Worm (Caenorhabditis elegans): ENCODE results near the gene mif-4.

Gene mif-4

ce11 chrIV:6323654-6324224 is 12.1 kb downstream of the mif-4 start, which contains the start of gene sqd-1 (continued):
- TF ChIP-seq pax-3 (tag; optimal IDR thresholded peaks at IDR 0.05) (peak; percentile 95), C34B4.2 (tag; optimal IDR thresholded peaks at IDR 0.05) (peak; percentile 85), vab-15 (tag; optimal IDR thresholded peaks at IDR 0.05) (peak; percentile 93), ceh-90 (tag; optimal IDR thresholded peaks at IDR 0.05) (peak; percentile 70), ztf-4 (tag; optimal IDR thresholded peaks at IDR 0.05) (peak; percentile 95), unc-30 (tag; optimal IDR thresholded peaks at IDR 0.05) (no peak), isw-1 (GFP tag; IDR thresholded peaks at IDR 0.05) (peak; percentile 98), sup-37 (GFP tag; optimal IDR thresholded peaks at IDR 0.05) (peak; percentile 95), nhr-84 (tag; optimal IDR thresholded peaks at IDR 0.05) (no peak), nhr-28 (tag; optimal IDR thresholded peaks at IDR 0.05) (no peak), ztf-11 (tag; optimal IDR thresholded peaks at IDR 0.05) (peak in 1 of 2 experiments; percentile 97), C16A3.4 (tag; optimal IDR thresholded peaks at IDR 0.05) (peak; percentile 96), xbp-1 (tag; optimal IDR thresholded peaks at IDR 0.05) (peak; percentile 97), lin-15B (tag; optimal IDR thresholded peaks at IDR 0.05) (peak; percentile 95), sox-4 (tag; optimal IDR thresholded peaks at IDR 0.05) (peak; percentile 92), blmp-1 (tag; optimal IDR thresholded peaks at IDR 0.05) (peak; percentile 77), unc-130 (tag; optimal IDR thresholded peaks at IDR 0.05) (peak; percentile 98), efl-1 (optimal IDR thresholded peaks at IDR 0.05) (peak; percentile 94 to 95), efl-1 (GFP tag; optimal IDR thresholded peaks at IDR 0.05 in 1 of 2) (peak; percentile 87 to 99), lir-3 (tag; optimal IDR thresholded peaks at IDR 0.05; ENCODE audit: poor library complexity) (peak; percentile 93), hpl-2 (GFP tag; optimal IDR thresholded peaks at IDR 0.05) (peak; percentile 60), nhr-237 (tag; optimal IDR thresholded peaks at IDR 0.05) (peak; percentile 81), mep-1 (tag; optimal IDR thresholded peaks at IDR 0.05) (peak; percentile 95), irx-1 (tag; optimal IDR thresholded peaks at IDR 0.05) (peak; percentile 95), pag-3 (tag; optimal IDR thresholded peaks at IDR 0.05; ENCODE audit: borderline replicate concordance, insufficient read depth) (no peak), nhr-11 (tag; optimal IDR thresholded peaks at IDR 0.05) (peak; percentile 74), nhr-77 (tag; optimal IDR thresholded peaks at IDR 0.05) (peak; percentile 89), mdl-1 (tag; optimal IDR thresholded peaks at IDR 0.05) (peak in 1 of 2 experiments; percentile 92), hlh-17 (GFP tag; optimal IDR thresholded peaks at IDR 0.05; ENCODE audit: borderline replicate concordance) (no peak), sptf-1 (tag; optimal IDR thresholded peaks at IDR 0.05) (no peak), ets-5 (GFP tag; IDR thresholded peaks at IDR 0.05) (0 out of 2 replicates have a peak, but pooled peaks have one; percentile 13), snpc-4 (tag; optimal IDR thresholded peaks at IDR 0.05) (peak; percentile 82), elt-3 (tag; optimal IDR thresholded peaks at IDR 0.05) (peak in 5 of 6 experiments; percentile 74 to 94 (median 86)), elt-2 (tag; optimal IDR thresholded peaks at IDR 0.05) (peak; percentile 88), mab-9 (GFP tag; IDR thresholded peaks at IDR 0.05) (peak; percentile 96), nhr-71 (tag; optimal IDR thresholded peaks at IDR 0.05) (peak; percentile 99), jun-1 (tag; optimal IDR thresholded peaks at IDR 0.05) (peak; percentile 96), alr-1 (tag; optimal IDR thresholded peaks at IDR 0.05; ENCODE audit: borderline replicate concordance) (no peak), fkh-10 (GFP tag; optimal IDR thresholded peaks at IDR 0.05) (peak; percentile 80), nhr-19 (GFP tag; conservative IDR thresholded peaks at IDR 0.05) (peak; percentile 98), lin-13 (GFP tag; optimal IDR thresholded peaks at IDR 0.05) (peak; percentile 95), nhr-90 (tag; optimal IDR thresholded peaks at IDR 0.05; ENCODE audit: poor library complexity) (peak; percentile 98), grh-1 (GFP tag; IDR thresholded peaks at IDR 0.05) (peak; percentile 97), lin-39 (tag; optimal IDR thresholded peaks at IDR 0.05) (peak; percentile 92), aha-1 (tag; optimal IDR thresholded peaks at IDR 0.05) (peak; percentile 84), Y116A8C.19 (tag; optimal IDR thresholded peaks at IDR 0.05; ENCODE audit: borderline replicate concordance) (peak; percentile 8), ceh-88 (GFP tag; IDR thresholded peaks at IDR 0.05) (peak; percentile 93), C04F5.9 (tag; optimal IDR thresholded peaks at IDR 0.05) (peak; percentile 92), egl-13 (tag; optimal IDR thresholded peaks at IDR 0.05) (peak; percentile 96), fos-1 (tag; optimal IDR thresholded peaks at IDR 0.05) (peak; percentile 73), ceh-82 (tag; optimal IDR thresholded peaks at IDR 0.05) (peak; percentile 97 to 98 (median 97)), lin-35 (GFP tag; optimal IDR thresholded peaks at IDR 0.05) (peak; percentile 89 to 94)

Measured in whole organism, L1 larva.